Fruit fly (Drosophila melanogaster) whole organism: ENCODE measurements around the gene CG15435.

Source experiments
- CG8478 ChIP-seq: fragments of >200 bp; optimal IDR thresholded peaks from 2 replicates; lab custom pipeline; 2018; ENCODE audit warnings: inconsistent platforms
- Dll ChIP-seq: fragments of >200 bp; optimal IDR thresholded peaks from 2 replicates; lab custom pipeline; 2017
- EcR ChIP-seq, 2 experiments: fragments of >200 bp; optimal IDR thresholded peaks; 2 replicates each; lab custom pipeline; 2017; ENCODE audit warnings: missing biosample characterization in 2 of 2, missing genetic modification characterization in 2 of 2, missing genetic modification reagents in 2 of 2
- pan ChIP-seq: fragments of >200 bp; optimal IDR thresholded peaks from 2 replicates; lab custom pipeline; 2017
- psq ChIP-seq: fragments of >200 bp; optimal IDR thresholded peaks from 2 replicates; lab custom pipeline; 2017
- usp ChIP-seq: fragments of >200 bp; optimal IDR thresholded peaks from 2 replicates; lab custom pipeline; 2017; ENCODE audit warnings: missing biosample characterization, missing genetic modification characterization, mixed read lengths

The CG15435 gene

dm6 chr2L:4444457-4444856, 15.1 kb upstream of the CG15435 start, which contains the start of the genes morgue and Elp3:
Gene morgue (minus strand): TSS chr2L:4444680.
Gene Elp3 (plus strand): TSS chr2L:4444732.
- TF ChIP-seq CG8478 (no peak), EcR (GFP tag; optimal IDR thresholded peaks at IDR 0.05; lab: Kevin White, UChicago) (no peak), Dll (lab: Kevin White, UChicago) (no peak), usp (GFP tag; lab: Kevin White, UChicago) (no peak), pan (lab: Kevin White, UChicago) (no peak), psq (lab: Kevin White, UChicago) (no peak)

- no peak for TF ChIP-seq pan (lab: Kevin White, UChicago)
- TF ChIP-seq EcR (GFP tag; optimal IDR thresholded peaks at IDR 0.05; lab: Kevin White, UChicago), result no peak
- no peak for TF ChIP-seq psq (lab: Kevin White, UChicago)
- TF ChIP-seq Dll (lab: Kevin White, UChicago), result no peak
- no peak for TF ChIP-seq CG8478
- no peak for TF ChIP-seq usp (GFP tag; lab: Kevin White, UChicago)
Observed at dm6 chr2L:4448582-4449016, 10.9 kb upstream of the CG15435 start, which contains the start of gene MFS18. Gene MFS18 (minus strand): TSS chr2L:4448635.

dm6 chr2L:4452798-4453197, 6.7 kb upstream of the CG15435 start, which contains the start of gene CG15439:
Gene CG15439 (minus strand): TSS chr2L:4453038.
- TF ChIP-seq EcR (GFP tag; optimal IDR thresholded peaks at IDR 0.05; lab: Kevin White, UChicago), result no peak
- no peak for TF ChIP-seq usp (GFP tag; lab: Kevin White, UChicago)
- TF ChIP-seq pan (lab: Kevin White, UChicago), result no peak
- TF ChIP-seq psq (lab: Kevin White, UChicago), result no peak
- no peak for TF ChIP-seq Dll (lab: Kevin White, UChicago)
- TF ChIP-seq CG8478, result no peak

- TF ChIP-seq psq (lab: Kevin White, UChicago), result no peak
- TF ChIP-seq pan (lab: Kevin White, UChicago), result no peak
- no peak for TF ChIP-seq Dll (lab: Kevin White, UChicago)
- TF ChIP-seq EcR (GFP tag; optimal IDR thresholded peaks at IDR 0.05; lab: Kevin White, UChicago), result no peak
- TF ChIP-seq usp (GFP tag; lab: Kevin White, UChicago), result no peak
- no peak for TF ChIP-seq CG8478
Observed at dm6 chr2L:4454009-4454689, 5.4 kb upstream of the CG15435 start, which contains the start of the genes Secp43 and ND-B8. Gene Secp43 (minus strand): TSS chr2L:4454453. Gene ND-B8 (plus strand): TSS chr2L:4454626.

dm6 chr2L:4456539-4456994, 3.0 kb upstream of the CG15435 start, which contains the start of gene Gs1l:
Gene Gs1l (minus strand): TSS chr2L:4456807.
- TF ChIP-seq usp (GFP tag; lab: Kevin White, UChicago) (no peak), EcR (GFP tag; optimal IDR thresholded peaks at IDR 0.05; lab: Kevin White, UChicago) (no peak), Dll (lab: Kevin White, UChicago) (no peak), psq (lab: Kevin White, UChicago) (no peak), CG8478 (no peak), pan (lab: Kevin White, UChicago) (no peak)

dm6 chr2L:4458119-4459056, 1.1 kb upstream of the CG15435 start, which contains the start of gene RpL27A:
Gene RpL27A (minus strand): TSS chr2L:4458364.
- no peak for TF ChIP-seq Dll (lab: Kevin White, UChicago)
- no peak for TF ChIP-seq CG8478
- no peak for TF ChIP-seq usp (GFP tag; lab: Kevin White, UChicago)
- no peak for TF ChIP-seq EcR (GFP tag; optimal IDR thresholded peaks at IDR 0.05; lab: Kevin White, UChicago)
- no peak for TF ChIP-seq pan (lab: Kevin White, UChicago)
- TF ChIP-seq psq (lab: Kevin White, UChicago), result no peak

dm6 chr2L:4463323-4463722, 3.8 kb downstream of the CG15435 start, which contains the start of the genes CG15443 and Paris:
Gene CG15443 (minus strand): TSS chr2L:4463447.
Gene Paris (plus strand): TSS chr2L:4463611.
- TF ChIP-seq usp (GFP tag; lab: Kevin White, UChicago), result no peak
- no peak for TF ChIP-seq Dll (lab: Kevin White, UChicago)
- TF ChIP-seq CG8478, result no peak
- TF ChIP-seq psq (lab: Kevin White, UChicago), result no peak
- TF ChIP-seq pan (lab: Kevin White, UChicago), result no peak

dm6 chr2L:4464946-4465345, 5.4 kb downstream of the CG15435 start, which contains the start of gene FIG4:
Gene FIG4 (plus strand): TSS chr2L:4465174.
- TF ChIP-seq CG8478, result no peak
- no peak for TF ChIP-seq usp (GFP tag; lab: Kevin White, UChicago)
- no peak for TF ChIP-seq psq (lab: Kevin White, UChicago)
- TF ChIP-seq pan (lab: Kevin White, UChicago), result no peak
- no peak for TF ChIP-seq Dll (lab: Kevin White, UChicago)

dm6 chr2L:4475422-4475821, 15.9 kb downstream of the CG15435 start:
- no peak for TF ChIP-seq psq (lab: Kevin White, UChicago)
- TF ChIP-seq CG8478, result no peak
- TF ChIP-seq pan (lab: Kevin White, UChicago), result no peak
- TF ChIP-seq EcR (GFP tag; optimal IDR thresholded peaks at IDR 0.05; lab: Kevin White, UChicago), result no peak

- TF ChIP-seq EcR (GFP tag; optimal IDR thresholded peaks at IDR 0.05; lab: Kevin White, UChicago) (no peak), usp (GFP tag; lab: Kevin White, UChicago) (no peak), psq (lab: Kevin White, UChicago) (no peak), Dll (lab: Kevin White, UChicago) (no peak), CG8478 (no peak), pan (lab: Kevin White, UChicago) (no peak)
Observed at dm6 chr2L:4476672-4477273, 17.2 kb downstream of the CG15435 start, which contains the start of gene ine. Gene ine (minus strand): TSS chr2L:4477022.
